Fruit fly (Drosophila melanogaster): ENCODE data around the gene CG42717.
A peak's percentile ranks its signal among the peaks of the same experiment; 100 is the strongest.

The CG42717 gene

dm6 chr3L:15988039-15988546 lies 44.9 kb downstream of the CG42717 start, which contains the start of gene Hip14 (continued):
- no peak for TF ChIP-seq mirr (GFP tag; optimal IDR thresholded peaks at IDR 0.05)
- no peak for TF ChIP-seq CG16863 (GFP tag; optimal IDR thresholded peaks at IDR 0.05)
- TF ChIP-seq nerfin-1 (tag; optimal IDR thresholded peaks at IDR 0.05) = peak; percentile 80
- TF ChIP-seq CG10147 (GFP tag; optimal IDR thresholded peaks at IDR 0.05) = peak; percentile 40
- no peak for TF ChIP-seq caup (GFP tag; optimal IDR thresholded peaks at IDR 0.05; ENCODE audit: severe bottlenecking)
- TF ChIP-seq esg (GFP tag; conservative IDR thresholded peaks at IDR 0.05) = no peak
- TF ChIP-seq CG14710 (tag; optimal IDR thresholded peaks at IDR 0.05) = peak; percentile 59
- TF ChIP-seq ci (GFP tag; IDR thresholded peaks at IDR 0.05) = peak; percentile 62; the same call in 2 of the 3 replicates
- TF ChIP-seq CG16779 (GFP tag; IDR thresholded peaks at IDR 0.05) = no peak
- TF ChIP-seq CG17568 (GFP tag; optimal IDR thresholded peaks at IDR 0.05) = no peak
- no peak for TF ChIP-seq CG9215 (GFP tag; IDR thresholded peaks at IDR 0.05)
- TF ChIP-seq tin (GFP tag; optimal IDR thresholded peaks at IDR 0.05) = no peak
- TF ChIP-seq CG30403 (GFP tag; optimal IDR thresholded peaks at IDR 0.05) = peak; percentile 43
- no peak for TF ChIP-seq repo (GFP tag; optimal IDR thresholded peaks at IDR 0.05)
- TF ChIP-seq D19B (GFP tag; optimal IDR thresholded peaks at IDR 0.05) = no peak
- TF ChIP-seq Nf-YA (GFP tag; IDR thresholded peaks at IDR 0.05) = no peak
- no peak for TF ChIP-seq danr (GFP tag; IDR thresholded peaks at IDR 0.05)
- no peak for TF ChIP-seq CG13123 (GFP tag; optimal IDR thresholded peaks at IDR 0.05)
- no peak for TF ChIP-seq mld (GFP tag; IDR thresholded peaks at IDR 0.05; ENCODE audit: partially characterized antibody)
- TF ChIP-seq zfh1 (GFP tag; IDR thresholded peaks at IDR 0.05) = 0 out of 3 replicates have a peak, but pooled peaks have one; percentile 38
- TF ChIP-seq exex (tag; optimal IDR thresholded peaks at IDR 0.05) = no peak
- no peak for TF ChIP-seq Atf6 (GFP tag; IDR thresholded peaks at IDR 0.05)
- peak; percentile 12 for TF ChIP-seq Hr3 (GFP tag; optimal IDR thresholded peaks at IDR 0.05)
- no peak for TF ChIP-seq pita (GFP tag; optimal IDR thresholded peaks at IDR 0.05)
- no peak for TF ChIP-seq tap (tag; optimal IDR thresholded peaks at IDR 0.05)
- TF ChIP-seq pnt (GFP tag; optimal IDR thresholded peaks at IDR 0.05) = no peak
- TF ChIP-seq CG3847 (GFP tag; IDR thresholded peaks at IDR 0.05) = 0 out of 2 replicates have a peak, but pooled peaks have one; percentile 14
- TF ChIP-seq CG2875 (GFP tag; optimal IDR thresholded peaks at IDR 0.05) = no peak

- peak; percentile 31 for TF ChIP-seq MBD-R2 (GFP tag; IDR thresholded peaks at IDR 0.05)
- TF ChIP-seq CG9609 (GFP tag; optimal IDR thresholded peaks at IDR 0.05) = no peak
- TF ChIP-seq pho (GFP tag; optimal IDR thresholded peaks at IDR 0.05) = no peak
- no peak for TF ChIP-seq H2.0 (GFP tag; IDR thresholded peaks at IDR 0.05)
- TF ChIP-seq Ets65A (GFP tag) = peak; percentile 43
- TF ChIP-seq CG4424 (GFP tag; optimal IDR thresholded peaks at IDR 0.05) = peak; percentile 1
- peak; percentile 74 for TF ChIP-seq CG3995 (GFP tag; optimal IDR thresholded peaks at IDR 0.05)
- TF ChIP-seq wor (GFP tag; IDR thresholded peaks at IDR 0.05) = no peak
- TF ChIP-seq Nf-YA (GFP tag; IDR thresholded peaks at IDR 0.05) = no peak
- TF ChIP-seq E2f2 (GFP tag; IDR thresholded peaks at IDR 0.05) = peak; percentile 50
- TF ChIP-seq CG15011 (GFP tag; optimal IDR thresholded peaks at IDR 0.05) = no peak
- peak; percentile 51 for TF ChIP-seq Dp (GFP tag; optimal IDR thresholded peaks at IDR 0.05)
- TF ChIP-seq Med (GFP tag) = peak; percentile 16
- TF ChIP-seq CG9932 (GFP tag; IDR thresholded peaks at IDR 0.05) = no peak
- peak; percentile 55 for TF ChIP-seq gfzf (GFP tag; optimal IDR thresholded peaks at IDR 0.05)
- peak; percentile 5 for TF ChIP-seq Chrac-16 (GFP tag; optimal IDR thresholded peaks at IDR 0.05)
- TF ChIP-seq CG17186 (GFP tag; optimal IDR thresholded peaks at IDR 0.05) = no peak
Observed at dm6 chr3L:15987635-15988034, 45.4 kb downstream of the CG42717 start, which contains the start of gene PolD1. PolD1 (minus strand) TSS chr3L:15987815.

Data from whole organism, embryonic.